Worm (Caenorhabditis elegans) whole organism, late embryonic: ENCODE results near the gene Y61A9LA.12.
A peak's percentile ranks its signal among the peaks of the same experiment; 100 is the strongest.

ENCODE experiments used
- C08G9.2 ChIP-seq: sonication (generic microtip); optimal IDR thresholded peaks from 2 replicates; lab custom pipeline; 2016; ENCODE audit warnings: mild to moderate bottlenecking, missing genetic modification characterization, moderate library complexity, missing compliant biosample characterization
- K02D7.2 ChIP-seq: sonication (generic microtip); optimal IDR thresholded peaks from 2 replicates; lab custom pipeline; 2017; ENCODE audit warnings: mild to moderate bottlenecking, missing genetic modification characterization, missing compliant biosample characterization
- K09A11.1 ChIP-seq: sonication (generic microtip); optimal IDR thresholded peaks from 2 replicates; lab custom pipeline; 2017; ENCODE audit warnings: antibody characterized with exemption, mild to moderate bottlenecking, missing genetic modification characterization, missing compliant biosample characterization; ENCODE audit not compliant: insufficient read depth
- Y22D7AL.16 ChIP-seq: sonication (generic microtip); optimal IDR thresholded peaks from 2 replicates; lab custom pipeline; 2016; ENCODE audit warnings: missing genetic modification characterization, missing compliant biosample characterization
- ceh-18 ChIP-seq: sonication (generic microtip); optimal IDR thresholded peaks from 2 replicates; lab custom pipeline; 2016; ENCODE audit warnings: missing genetic modification characterization, missing compliant biosample characterization
- ceh-2 ChIP-seq: sonication (generic microtip); optimal IDR thresholded peaks from 2 replicates; lab custom pipeline; 2016; ENCODE audit warnings: missing genotype, missing genetic modification characterization, missing compliant biosample characterization
- ceh-24 ChIP-seq: sonication (generic microtip); optimal IDR thresholded peaks from 2 replicates; lab custom pipeline; 2016; ENCODE audit warnings: mild to moderate bottlenecking, missing genetic modification characterization, missing compliant biosample characterization
- ceh-31 ChIP-seq: sonication (generic microtip); optimal IDR thresholded peaks from 2 replicates; lab custom pipeline; 2016; ENCODE audit warnings: missing genetic modification characterization, missing compliant biosample characterization
- ceh-34 ChIP-seq: sonication (generic microtip); optimal IDR thresholded peaks from 2 replicates; lab custom pipeline; 2016; ENCODE audit warnings: mild to moderate bottlenecking, missing genetic modification characterization, missing compliant biosample characterization
- ceh-48 ChIP-seq: sonication (generic microtip); optimal IDR thresholded peaks from 2 replicates; lab custom pipeline; 2016; ENCODE audit warnings: missing genetic modification characterization, inconsistent platforms, missing compliant biosample characterization
- ceh-9 ChIP-seq: sonication (generic microtip); optimal IDR thresholded peaks from 2 replicates; lab custom pipeline; 2016; ENCODE audit warnings: mild to moderate bottlenecking, missing genetic modification characterization, inconsistent platforms, missing compliant biosample characterization
- dmd-4 ChIP-seq: sonication (generic microtip); optimal IDR thresholded peaks from 2 replicates; lab custom pipeline; 2016; ENCODE audit warnings: borderline replicate concordance, missing genetic modification characterization, missing compliant biosample characterization
- dve-1 ChIP-seq: sonication (generic microtip); optimal IDR thresholded peaks from 2 replicates; lab custom pipeline; 2017; ENCODE audit warnings: antibody characterized with exemption, mild to moderate bottlenecking, missing genetic modification characterization, missing compliant biosample characterization
- elt-2 ChIP-seq: sonication (generic microtip); optimal IDR thresholded peaks from 2 replicates; lab custom pipeline; 2016; ENCODE audit warnings: missing genetic modification reagents, missing genetic modification characterization, missing compliant biosample characterization
- eyg-1 ChIP-seq: sonication (generic microtip); optimal IDR thresholded peaks from 2 replicates; lab custom pipeline; 2016; ENCODE audit warnings: missing genotype, missing genetic modification characterization, missing compliant biosample characterization
- gmeb-2 ChIP-seq: sonication (generic microtip); optimal IDR thresholded peaks from 2 replicates; lab custom pipeline; 2016; ENCODE audit warnings: missing genetic modification characterization, inconsistent platforms, missing compliant biosample characterization
- hlh-30 ChIP-seq: sonication (generic microtip); optimal IDR thresholded peaks from 2 replicates; lab custom pipeline; 2017; ENCODE audit warnings: antibody characterized with exemption, missing genetic modification characterization, missing compliant biosample characterization; ENCODE audit not compliant: insufficient read depth
- hlh-6 ChIP-seq: sonication (generic microtip); optimal IDR thresholded peaks from 2 replicates; lab custom pipeline; 2016; ENCODE audit warnings: missing genotype, missing genetic modification characterization, missing compliant biosample characterization
- lim-6 ChIP-seq: sonication (generic microtip); optimal IDR thresholded peaks from 2 replicates; lab custom pipeline; 2016; ENCODE audit warnings: missing genetic modification characterization, missing compliant biosample characterization
- lin-11 ChIP-seq: fragments of 200-800 bp; sonication (Bioruptor generic); optimal IDR thresholded peaks from 2 replicates; lab custom pipeline; 2018; ENCODE audit warnings: mild to moderate bottlenecking, missing genetic modification characterization, missing compliant biosample characterization
- odd-2 ChIP-seq: sonication (generic microtip); optimal IDR thresholded peaks from 2 replicates; lab custom pipeline; 2017; ENCODE audit warnings: antibody characterized with exemption, mild to moderate bottlenecking, missing genetic modification characterization, missing compliant biosample characterization
- pag-3 ChIP-seq: sonication (generic microtip); optimal IDR thresholded peaks from 2 replicates; lab custom pipeline; 2016; ENCODE audit warnings: missing compliant biosample characterization, missing genetic modification characterization, borderline replicate concordance
- pat-9 ChIP-seq: fragments of 200-800 bp; sonication (Bioruptor generic); optimal IDR thresholded peaks from 2 replicates; lab custom pipeline; 2018; ENCODE audit warnings: mild to moderate bottlenecking, missing genetic modification characterization, moderate library complexity, missing compliant biosample characterization
- pha-2 ChIP-seq: sonication (generic microtip); optimal IDR thresholded peaks from 2 replicates; lab custom pipeline; 2017; ENCODE audit warnings: mild to moderate bottlenecking, missing genetic modification characterization, missing compliant biosample characterization
- pqm-1 ChIP-seq: sonication (generic microtip); optimal IDR thresholded peaks from 2 replicates; lab custom pipeline; 2016; ENCODE audit warnings: missing genetic modification characterization, missing compliant biosample characterization
- pros-1 ChIP-seq: fragments of 150-350 bp; optimal IDR thresholded peaks from 2 replicates; lab custom pipeline; 2014; ENCODE audit warnings: missing biosample characterization, missing genetic modification reagents, missing genetic modification characterization
- rnt-1 ChIP-seq: sonication (generic microtip); optimal IDR thresholded peaks from 2 replicates; lab custom pipeline; 2016; ENCODE audit warnings: missing genetic modification characterization, missing compliant biosample characterization
- sdc-2 ChIP-seq: sonication (generic microtip); optimal IDR thresholded peaks from 2 replicates; lab custom pipeline; 2016; ENCODE audit warnings: missing genotype, missing genetic modification characterization, missing compliant biosample characterization
- sox-4 ChIP-seq: sonication (generic microtip); optimal IDR thresholded peaks from 2 replicates; lab custom pipeline; 2017; ENCODE audit warnings: mild to moderate bottlenecking, missing genetic modification characterization, inconsistent platforms, missing compliant biosample characterization
- syd-9 ChIP-seq: sonication (generic microtip); optimal IDR thresholded peaks from 2 replicates; lab custom pipeline; 2016; ENCODE audit warnings: mild to moderate bottlenecking, missing genetic modification characterization, moderate library complexity, missing compliant biosample characterization
- tbx-2 ChIP-seq: sonication (generic microtip); optimal IDR thresholded peaks from 2 replicates; lab custom pipeline; 2016; ENCODE audit warnings: missing genetic modification characterization, missing compliant biosample characterization
- ttx-3 ChIP-seq: sonication (generic microtip); optimal IDR thresholded peaks from 2 replicates; lab custom pipeline; 2016; ENCODE audit warnings: missing genetic modification reagents, missing genetic modification characterization, missing compliant biosample characterization
- unc-3 ChIP-seq, 2 experiments: fragments of 200-800 bp in 1 of 2; sonication (Bioruptor generic) in 1 of 2; sonication (generic microtip) in 1 of 2; conservative IDR thresholded peaks in 1 of 2; optimal IDR thresholded peaks in 1 of 2; 2 replicates each; pipeline versions ENCODE4 v1.3.6 to Lab custom; 2016 to 2022; ENCODE audit warnings: missing compliant biosample characterization in 2 of 2, missing genetic modification characterization in 2 of 2, missing genetic modification reagents in 1 of 2
- unc-55 ChIP-seq: sonication (generic microtip); optimal IDR thresholded peaks from 2 replicates; lab custom pipeline; 2017; ENCODE audit warnings: missing biosample characterization, missing genetic modification reagents, missing genetic modification characterization
- unc-86 ChIP-seq: sonication (generic microtip); optimal IDR thresholded peaks from 2 replicates; lab custom pipeline; 2016; ENCODE audit warnings: missing genetic modification characterization, missing compliant biosample characterization

Gene Y61A9LA.12

ce11 chrV:4523312-4523711, 30.4 kb upstream of the Y61A9LA.12 start:
- TF ChIP-seq C08G9.2 (tag; lab: Kevin White, UChicago) (no peak), ceh-24 (tag; lab: Kevin White, UChicago) (no peak), ttx-3 (tag; lab: Kevin White, UChicago) (no peak), K02D7.2 (tag; lab: Kevin White, UChicago) (no peak), ceh-34 (tag; lab: Kevin White, UChicago) (no peak), sox-4 (tag; lab: Kevin White, UChicago) (no peak), ceh-31 (tag; lab: Kevin White, UChicago) (no peak), rnt-1 (tag; lab: Kevin White, UChicago) (no peak), lim-6 (tag; lab: Kevin White, UChicago) (no peak), unc-86 (no peak), pros-1 (no peak), dmd-4 (tag; lab: Kevin White, UChicago) (no peak), gmeb-2 (tag; lab: Kevin White, UChicago) (no peak), K09A11.1 (no peak), elt-2 (tag; lab: Kevin White, UChicago) (no peak), unc-55 (GFP tag; lab: Kevin White, UChicago) (no peak)

- TF ChIP-seq elt-2 (tag; lab: Kevin White, UChicago) (no peak), pha-2 (tag; lab: Kevin White, UChicago) (no peak), ceh-24 (tag; lab: Kevin White, UChicago) (no peak), ceh-34 (tag; lab: Kevin White, UChicago) (no peak), hlh-30 (tag; lab: Kevin White, UChicago) (peak; percentile 48), unc-55 (GFP tag; lab: Kevin White, UChicago) (peak; percentile 74), lin-11 (tag; lab: Kevin White, UChicago) (no peak), dve-1 (tag; lab: Kevin White, UChicago) (no peak), C08G9.2 (tag; lab: Kevin White, UChicago) (no peak), pqm-1 (no peak), pag-3 (tag; lab: Kevin White, UChicago) (no peak), ceh-48 (tag; lab: Kevin White, UChicago) (no peak), gmeb-2 (tag; lab: Kevin White, UChicago) (no peak), ceh-18 (tag; lab: Kevin White, UChicago) (peak; percentile 50), sdc-2 (no peak), rnt-1 (tag; lab: Kevin White, UChicago) (peak; percentile 10)
Observed at ce11 chrV:4523844-4524243, 29.8 kb upstream of the Y61A9LA.12 start.

ce11 chrV:4524327-4524726, 29.3 kb upstream of the Y61A9LA.12 start:
- TF ChIP-seq hlh-6 (no peak), pat-9 (no peak), elt-2 (tag; lab: Kevin White, UChicago) (no peak), ceh-9 (tag; lab: Kevin White, UChicago) (no peak), syd-9 (tag; lab: Kevin White, UChicago) (no peak), odd-2 (tag; lab: Kevin White, UChicago) (no peak)

ce11 chrV:4525106-4525505, 28.6 kb upstream of the Y61A9LA.12 start:
- no peak for TF ChIP-seq sdc-2
- TF ChIP-seq odd-2 (tag; lab: Kevin White, UChicago): no peak
- TF ChIP-seq unc-3 (GFP tag; conservative IDR thresholded peaks at IDR 0.05; lab: Robert Waterston, UW): no peak
- no peak for TF ChIP-seq unc-3 (tag; optimal IDR thresholded peaks at IDR 0.05; lab: Kevin White, UChicago)
- TF ChIP-seq K09A11.1: no peak
- TF ChIP-seq ceh-18 (tag; lab: Kevin White, UChicago): no peak
- TF ChIP-seq eyg-1 (tag; lab: Kevin White, UChicago): no peak
- no peak for TF ChIP-seq lin-11 (tag; lab: Kevin White, UChicago)

- TF ChIP-seq Y22D7AL.16 (no peak), ceh-2 (tag; lab: Kevin White, UChicago) (no peak), sdc-2 (no peak), pqm-1 (no peak), tbx-2 (tag; lab: Kevin White, UChicago) (peak; percentile 19)
- TF ChIP-seq, all 69 proteins: peak for 1
Observed at ce11 chrV:4525512-4525911, 28.2 kb upstream of the Y61A9LA.12 start.
